Fruit fly (Drosophila melanogaster) whole organism, prepupa: Measurements from ENCODE around the gene CG42507.

ENCODE experiments used
- Blimp-1 ChIP-seq: fragments of 200-800 bp; sonication (Bioruptor generic); optimal IDR thresholded peaks from 3 replicates; lab custom pipeline; 2017; ENCODE audit warnings: missing biosample characterization, missing genetic modification characterization, mild to moderate bottlenecking, moderate library complexity, missing genetic modification reagents
- CG10669 ChIP-seq: fragments of 200-800 bp; sonication (Bioruptor generic); optimal IDR thresholded peaks from 3 replicates; lab custom pipeline; 2018; ENCODE audit warnings: missing biosample characterization, mild to moderate bottlenecking, missing genetic modification characterization, moderate library complexity
- CG11294 ChIP-seq: fragments of 200-800 bp; sonication (Bioruptor generic); IDR thresholded peaks from 2 replicates; pipeline ENCODE4 v1.3.6; 2022; ENCODE audit warnings: missing biosample characterization, missing genetic modification characterization
- CG11762 ChIP-seq: fragments of 200-800 bp; sonication (Bioruptor generic); optimal IDR thresholded peaks from 3 replicates; lab custom pipeline; 2016; ENCODE audit warnings: missing biosample characterization, missing genetic modification characterization; ENCODE audit not compliant: insufficient read depth
- CG15336 ChIP-seq: fragments of 200-800 bp; sonication (Bioruptor generic); IDR thresholded peaks from 2 replicates; pipeline ENCODE4 v1.3.6; 2022; ENCODE audit warnings: missing biosample characterization, missing genetic modification characterization
- CG1621 ChIP-seq: fragments of 200-800 bp; sonication (Bioruptor generic); optimal IDR thresholded peaks from 3 replicates; lab custom pipeline; 2018; ENCODE audit warnings: missing biosample characterization, mild to moderate bottlenecking, missing genetic modification characterization
- CG3032 ChIP-seq: fragments of 200-800 bp; optimal IDR thresholded peaks from 2 replicates; lab custom pipeline; 2019; ENCODE audit warnings: missing biosample characterization, mild to moderate bottlenecking, missing genetic modification characterization, moderate library complexity
- CG31627 ChIP-seq: fragments of 200-800 bp; sonication (Bioruptor generic); optimal IDR thresholded peaks from 3 replicates; lab custom pipeline; 2016; ENCODE audit warnings: missing biosample characterization, missing genetic modification characterization
- CG3919 ChIP-seq: fragments of 200-800 bp; sonication (Bioruptor generic); optimal IDR thresholded peaks from 3 replicates; lab custom pipeline; 2016; ENCODE audit warnings: missing biosample characterization, missing genetic modification characterization
- CG6163 ChIP-seq: fragments of 200-800 bp; sonication (Bioruptor generic); IDR thresholded peaks from 3 replicates; pipeline ENCODE4 v1.3.6; 2022; ENCODE audit warnings: missing biosample characterization, missing genetic modification characterization
- CG6276 ChIP-seq: fragments of 200-800 bp; sonication (Bioruptor generic); optimal IDR thresholded peaks from 2 replicates; lab custom pipeline; 2017; ENCODE audit warnings: missing biosample characterization, mild to moderate bottlenecking, missing genetic modification characterization
- CG6808 ChIP-seq: fragments of 200-800 bp; sonication (Bioruptor generic); optimal IDR thresholded peaks from 3 replicates; lab custom pipeline; 2017; ENCODE audit warnings: missing biosample characterization, missing genetic modification characterization, mild to moderate bottlenecking, moderate library complexity, missing genetic modification reagents
- CG8119 ChIP-seq: fragments of 200-800 bp; sonication (Bioruptor generic); IDR thresholded peaks from 3 replicates; pipeline ENCODE4 v1.3.6; 2022; ENCODE audit warnings: missing biosample characterization, missing genetic modification characterization
- CG9139 ChIP-seq: fragments of 200-800 bp; sonication (Bioruptor generic); optimal IDR thresholded peaks from 3 replicates; lab custom pipeline; 2017; ENCODE audit warnings: missing biosample characterization, mild to moderate bottlenecking, missing genetic modification characterization
- Eip78C ChIP-seq: fragments of 200-800 bp; sonication (Bioruptor generic); peaks from one replicate; lab custom pipeline; 2016; ENCODE audit warnings: missing biosample characterization, missing genetic modification characterization
- Ets21C ChIP-seq: fragments of 200-800 bp; sonication (Bioruptor generic); optimal IDR thresholded peaks from 3 replicates; lab custom pipeline; 2016; ENCODE audit warnings: missing biosample characterization, missing genetic modification characterization
- Gug ChIP-seq: fragments of 200-800 bp; sonication (Bioruptor generic); IDR thresholded peaks from 2 replicates; pipeline ENCODE4 v1.3.6; 2022; ENCODE audit warnings: missing biosample characterization, missing genetic modification characterization
- Hr39 ChIP-seq: fragments of 200-800 bp; sonication (Bioruptor generic); optimal IDR thresholded peaks from 2 replicates; lab custom pipeline; 2016; ENCODE audit warnings: missing biosample characterization, missing genetic modification characterization
- Hr4 ChIP-seq: fragments of 200-800 bp; sonication (Bioruptor generic); optimal IDR thresholded peaks from 3 replicates; lab custom pipeline; 2016; ENCODE audit warnings: missing biosample characterization, missing genetic modification characterization
- Met ChIP-seq: fragments of 200-800 bp; sonication (Bioruptor generic); optimal IDR thresholded peaks from 3 replicates; lab custom pipeline; 2016; ENCODE audit warnings: missing biosample characterization, missing genetic modification characterization
- Sox102F ChIP-seq: fragments of 200-800 bp; sonication (Bioruptor generic); optimal IDR thresholded peaks from 2 replicates; lab custom pipeline; 2016; ENCODE audit warnings: missing biosample characterization, mild to moderate bottlenecking, missing genetic modification characterization
- Sox14 ChIP-seq: fragments of 200-800 bp; sonication (Bioruptor generic); optimal IDR thresholded peaks from 3 replicates; lab custom pipeline; 2016; ENCODE audit warnings: missing biosample characterization, missing genetic modification characterization
- achi ChIP-seq: fragments of 200-800 bp; sonication (Bioruptor generic); optimal IDR thresholded peaks from 3 replicates; lab custom pipeline; 2016; ENCODE audit warnings: missing biosample characterization, missing genetic modification characterization
- acj6 ChIP-seq: fragments of 200-800 bp; sonication (Bioruptor generic); optimal IDR thresholded peaks from 3 replicates; lab custom pipeline; 2016; ENCODE audit warnings: missing biosample characterization, missing genetic modification characterization
- eg ChIP-seq: fragments of 200-800 bp; sonication (Bioruptor generic); IDR thresholded peaks from 3 replicates; pipeline ENCODE4 v1.3.6; 2022; ENCODE audit warnings: missing biosample characterization, missing genetic modification characterization
- fd59A ChIP-seq: fragments of 200-800 bp; sonication (Bioruptor generic); optimal IDR thresholded peaks from 2 replicates; lab custom pipeline; 2017; ENCODE audit warnings: missing biosample characterization, mild to moderate bottlenecking, missing genetic modification characterization, missing genetic modification reagents
- fd85E ChIP-seq: fragments of 200-800 bp; sonication (Bioruptor generic); optimal IDR thresholded peaks from 3 replicates; lab custom pipeline; 2016; ENCODE audit warnings: missing biosample characterization, missing genetic modification characterization
- lz ChIP-seq: fragments of 200-800 bp; sonication (Bioruptor generic); optimal IDR thresholded peaks from 3 replicates; lab custom pipeline; 2016; ENCODE audit warnings: missing biosample characterization, missing genetic modification characterization
- pdm3 ChIP-seq: fragments of 200-800 bp; sonication (Bioruptor generic); optimal IDR thresholded peaks from 3 replicates; lab custom pipeline; 2016; ENCODE audit warnings: missing biosample characterization, missing genetic modification characterization
- salr ChIP-seq, 2 experiments: fragments of 200-800 bp; sonication (Bioruptor generic); optimal IDR thresholded peaks; 3 replicates each; lab custom pipeline; 2016 to 2018; ENCODE audit warnings: missing biosample characterization in 2 of 2, missing genetic modification characterization in 2 of 2, mild to moderate bottlenecking in 1 of 2
- spab ChIP-seq: fragments of 200-800 bp; sonication (Bioruptor generic); optimal IDR thresholded peaks from 2 replicates; lab custom pipeline; 2017; ENCODE audit warnings: missing biosample characterization, mild to moderate bottlenecking, missing genetic modification characterization, missing genetic modification reagents
- ss ChIP-seq, 2 experiments: fragments of 200-800 bp; sonication (Bioruptor generic); optimal IDR thresholded peaks; 2 replicates in 1 of 2; 3 replicates in 1 of 2; lab custom pipeline; 2017 to 2018; ENCODE audit warnings: mild to moderate bottlenecking in 2 of 2, missing biosample characterization in 2 of 2, missing genetic modification characterization in 2 of 2, moderate library complexity in 1 of 2
- svp ChIP-seq: fragments of 200-800 bp; sonication (Bioruptor generic); peaks from one replicate; lab custom pipeline; 2016; ENCODE audit warnings: missing biosample characterization, missing genetic modification characterization
- topi ChIP-seq: fragments of 200-800 bp; sonication (Bioruptor generic); optimal IDR thresholded peaks from 3 replicates; lab custom pipeline; 2016; ENCODE audit warnings: missing biosample characterization, missing genetic modification characterization
- vri ChIP-seq: fragments of 200-800 bp; sonication (Bioruptor generic); optimal IDR thresholded peaks from 3 replicates; lab custom pipeline; 2016; ENCODE audit warnings: missing biosample characterization, mild to moderate bottlenecking, missing genetic modification characterization

CG42507 gene

DNA sequence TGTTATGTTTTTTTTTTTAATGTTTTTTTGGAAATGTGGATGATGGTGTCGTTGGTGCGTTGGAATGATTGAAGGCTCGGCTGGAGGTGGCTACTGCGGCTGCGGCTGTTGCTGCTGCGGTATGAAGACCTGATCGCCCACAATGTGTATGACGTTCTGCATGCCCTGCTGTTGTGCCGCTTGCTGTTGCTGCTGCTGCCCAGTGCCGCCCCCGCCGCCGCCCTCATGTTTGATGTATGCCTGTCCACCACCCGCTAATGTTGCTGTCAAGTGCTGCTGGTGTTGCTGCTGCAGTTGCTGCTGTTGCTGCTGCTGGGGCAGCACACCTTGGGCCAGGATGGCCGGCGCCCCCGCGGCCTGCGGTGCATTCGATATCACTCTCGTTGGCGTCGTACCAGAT, 4.9 kb downstream of the CG42507 start:
- TF ChIP-seq spab (GFP tag; lab: Kevin White, UChicago) (no peak), vri (no peak), Hr39 (no peak), lz (no peak), pdm3 (no peak), CG1621 (tag; lab: Kevin White, UChicago) (no peak), CG11294 (GFP tag; lab: Robert Waterston, UW) (no peak), CG9139 (GFP tag; lab: Kevin White, UChicago) (no peak), Met (GFP tag; lab: Kevin White, UChicago) (no peak), fd59A (GFP tag; lab: Kevin White, UChicago) (no peak), CG3919 (GFP tag; lab: Kevin White, UChicago) (no peak), CG10669 (GFP tag; lab: Kevin White, UChicago) (no peak), Hr4 (GFP tag; lab: Kevin White, UChicago) (no peak), CG15336 (GFP tag; lab: Robert Waterston, UW) (no peak), eg (GFP tag; lab: Robert Waterston, UW) (no peak), Blimp-1 (no peak), CG3032 (no peak), fd85E (GFP tag; lab: Kevin White, UChicago) (no peak), salr (GFP tag; optimal IDR thresholded peaks at IDR 0.05; lab: Kevin White, UChicago) (no peak)

- 0 out of 3 replicates have a peak, but pooled peaks have one; percentile 13 for TF ChIP-seq CG8119
- no peak for TF ChIP-seq Gug (GFP tag; lab: Robert Waterston, UW)
- no peak for TF ChIP-seq Met (GFP tag; lab: Kevin White, UChicago)
- no peak for TF ChIP-seq Ets21C (GFP tag; lab: Kevin White, UChicago)
- TF ChIP-seq Sox102F (GFP tag; lab: Kevin White, UChicago), result no peak
- TF ChIP-seq CG6808 (GFP tag; lab: Kevin White, UChicago), result no peak
- no peak for TF ChIP-seq topi (GFP tag; lab: Kevin White, UChicago)
- no peak for TF ChIP-seq CG6276 (GFP tag; lab: Kevin White, UChicago)
Measured at dm6 chr3L:14751056-14751671, 6.6 kb downstream of the CG42507 start.

DNA sequence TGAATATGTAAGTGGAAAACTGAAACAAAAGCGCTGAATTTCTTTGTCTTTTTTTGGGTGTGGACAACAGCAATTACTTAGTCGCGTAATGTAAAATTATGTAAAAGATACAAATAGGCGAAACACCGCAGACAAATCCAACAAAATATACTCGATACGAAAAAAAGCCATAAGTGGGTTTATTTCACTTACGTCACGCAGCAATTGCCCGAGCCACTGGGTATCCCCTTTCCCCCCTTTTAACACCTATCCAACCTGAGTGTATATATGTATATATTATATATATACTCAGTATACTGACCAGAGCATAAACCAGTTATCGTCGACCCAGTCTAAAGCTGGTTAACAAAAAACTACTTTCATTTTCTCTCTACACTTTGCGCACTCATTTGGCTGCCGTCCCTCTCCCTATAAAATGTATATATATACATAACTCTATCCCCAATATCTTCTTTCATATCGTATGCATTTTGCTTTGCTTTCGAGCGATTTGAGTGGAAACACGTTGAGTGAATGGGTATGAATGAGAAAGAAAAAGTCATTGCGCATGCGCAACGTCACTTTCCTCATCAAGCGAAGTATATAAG, 14.6 kb downstream of the CG42507 start:
- TF ChIP-seq acj6 (GFP tag; lab: Kevin White, UChicago) (no peak), Met (GFP tag; lab: Kevin White, UChicago) (peak; percentile 4), Blimp-1 (peak; percentile 98), CG15336 (GFP tag; lab: Robert Waterston, UW) (no peak), CG11762 (no peak), Sox102F (GFP tag; lab: Kevin White, UChicago) (no peak), CG6163 (GFP tag; lab: Robert Waterston, UW) (peak; percentile 59; the same call in 2 of the 3 replicates), achi (GFP tag; lab: Kevin White, UChicago) (no peak), ss (GFP tag; optimal IDR thresholded peaks at IDR 0.05; lab: Kevin White, UChicago) (no peak), Eip78C (peak; percentile 73), CG8119 (no peak), fd59A (GFP tag; lab: Kevin White, UChicago) (no peak), svp (GFP tag; lab: Kevin White, UChicago) (no peak), vri (peak; percentile 14), Hr4 (GFP tag; lab: Kevin White, UChicago) (no peak)

dm6 chr3L:14733417-14733816, 24.3 kb downstream of the CG42507 start, which contains the start of gene CG13471:
TSS of gene CG13471 (minus strand) at chr3L:14733517.
- no peak for TF ChIP-seq CG31627 (GFP tag; lab: Kevin White, UChicago)
- no peak for TF ChIP-seq Sox14
- no peak for TF ChIP-seq salr (GFP tag; optimal IDR thresholded peaks at IDR 0.05; lab: Kevin White, UChicago)
